Fruit fly (Drosophila melanogaster) whole organism, prepupa: ENCODE results near the gene CG31751.

Experiments
- CG10631 ChIP-seq: fragments of 200-800 bp; sonication (Bioruptor generic); optimal IDR thresholded peaks from 2 replicates; lab custom pipeline; 2016; ENCODE audit warnings: missing biosample characterization, missing genetic modification characterization
- CG11762 ChIP-seq: fragments of 200-800 bp; sonication (Bioruptor generic); optimal IDR thresholded peaks from 3 replicates; lab custom pipeline; 2016; ENCODE audit warnings: missing biosample characterization, missing genetic modification characterization; ENCODE audit not compliant: insufficient read depth
- CG11902 ChIP-seq: fragments of 200-800 bp; sonication (Bioruptor generic); optimal IDR thresholded peaks from 3 replicates; lab custom pipeline; 2016; ENCODE audit warnings: missing biosample characterization, missing genetic modification characterization
- CG15336 ChIP-seq: fragments of 200-800 bp; sonication (Bioruptor generic); IDR thresholded peaks from 2 replicates; pipeline ENCODE4 v1.3.6; 2022; ENCODE audit warnings: missing biosample characterization, missing genetic modification characterization
- CG1621 ChIP-seq: fragments of 200-800 bp; sonication (Bioruptor generic); optimal IDR thresholded peaks from 3 replicates; lab custom pipeline; 2018; ENCODE audit warnings: missing biosample characterization, mild to moderate bottlenecking, missing genetic modification characterization
- CG3032 ChIP-seq: fragments of 200-800 bp; optimal IDR thresholded peaks from 2 replicates; lab custom pipeline; 2019; ENCODE audit warnings: missing biosample characterization, mild to moderate bottlenecking, missing genetic modification characterization, moderate library complexity
- CG31627 ChIP-seq: fragments of 200-800 bp; sonication (Bioruptor generic); optimal IDR thresholded peaks from 3 replicates; lab custom pipeline; 2016; ENCODE audit warnings: missing biosample characterization, missing genetic modification characterization
- CG34406 ChIP-seq: fragments of 200-800 bp; sonication (Bioruptor generic); optimal IDR thresholded peaks from 3 replicates; lab custom pipeline; 2016; ENCODE audit warnings: missing biosample characterization, missing genetic modification characterization
- CG3919 ChIP-seq: fragments of 200-800 bp; sonication (Bioruptor generic); optimal IDR thresholded peaks from 3 replicates; lab custom pipeline; 2016; ENCODE audit warnings: missing biosample characterization, missing genetic modification characterization
- CG6163 ChIP-seq: fragments of 200-800 bp; sonication (Bioruptor generic); IDR thresholded peaks from 3 replicates; pipeline ENCODE4 v1.3.6; 2022; ENCODE audit warnings: missing biosample characterization, missing genetic modification characterization
- CG6792 ChIP-seq: fragments of 200-800 bp; sonication (Bioruptor generic); optimal IDR thresholded peaks from 3 replicates; lab custom pipeline; 2016; ENCODE audit warnings: missing biosample characterization, missing genetic modification characterization
- CG6854 ChIP-seq: fragments of 200-800 bp; sonication (Bioruptor generic); optimal IDR thresholded peaks from 2 replicates; lab custom pipeline; 2017; ENCODE audit warnings: missing biosample characterization, mild to moderate bottlenecking, missing genetic modification characterization
- CG7368 ChIP-seq: fragments of 200-800 bp; sonication (Bioruptor generic); optimal IDR thresholded peaks from 3 replicates; lab custom pipeline; 2016; ENCODE audit warnings: missing biosample characterization, missing genetic modification characterization
- CG8319 ChIP-seq: fragments of 200-800 bp; sonication (Bioruptor generic); optimal IDR thresholded peaks from 3 replicates; lab custom pipeline; 2016; ENCODE audit warnings: missing biosample characterization, missing genetic modification characterization
- CG8632 ChIP-seq: fragments of 200-800 bp; sonication (Bioruptor generic); optimal IDR thresholded peaks from 3 replicates; lab custom pipeline; 2016; ENCODE audit warnings: missing biosample characterization, missing genetic modification characterization
- Eip93F ChIP-seq: fragments of 200-800 bp; sonication (Bioruptor generic); optimal IDR thresholded peaks from 2 replicates; lab custom pipeline; 2016; ENCODE audit warnings: missing biosample characterization, mild to moderate bottlenecking, missing genetic modification characterization
- Ets21C ChIP-seq: fragments of 200-800 bp; sonication (Bioruptor generic); optimal IDR thresholded peaks from 3 replicates; lab custom pipeline; 2016; ENCODE audit warnings: missing biosample characterization, missing genetic modification characterization
- Ets96B ChIP-seq: fragments of 200-800 bp; optimal IDR thresholded peaks from 2 replicates; lab custom pipeline; 2019; ENCODE audit warnings: missing biosample characterization, mild to moderate bottlenecking, missing genetic modification characterization, moderate library complexity
- Hr39 ChIP-seq: fragments of 200-800 bp; sonication (Bioruptor generic); optimal IDR thresholded peaks from 2 replicates; lab custom pipeline; 2016; ENCODE audit warnings: missing biosample characterization, missing genetic modification characterization
- Hr4 ChIP-seq: fragments of 200-800 bp; sonication (Bioruptor generic); optimal IDR thresholded peaks from 3 replicates; lab custom pipeline; 2016; ENCODE audit warnings: missing biosample characterization, missing genetic modification characterization
- Lpt ChIP-seq: fragments of 200-800 bp; sonication (Bioruptor generic); optimal IDR thresholded peaks from 3 replicates; lab custom pipeline; 2016; ENCODE audit warnings: missing biosample characterization, missing genetic modification characterization
- Met ChIP-seq: fragments of 200-800 bp; sonication (Bioruptor generic); optimal IDR thresholded peaks from 3 replicates; lab custom pipeline; 2016; ENCODE audit warnings: missing biosample characterization, missing genetic modification characterization
- OdsH ChIP-seq: fragments of 200-800 bp; sonication (Bioruptor generic); optimal IDR thresholded peaks from 3 replicates; lab custom pipeline; 2016; ENCODE audit warnings: missing biosample characterization, missing genetic modification characterization
- Sox102F ChIP-seq: fragments of 200-800 bp; sonication (Bioruptor generic); optimal IDR thresholded peaks from 2 replicates; lab custom pipeline; 2016; ENCODE audit warnings: missing biosample characterization, mild to moderate bottlenecking, missing genetic modification characterization
- Sox14 ChIP-seq: fragments of 200-800 bp; sonication (Bioruptor generic); optimal IDR thresholded peaks from 3 replicates; lab custom pipeline; 2016; ENCODE audit warnings: missing biosample characterization, missing genetic modification characterization
- Sox15 ChIP-seq: fragments of 200-800 bp; sonication (Bioruptor generic); optimal IDR thresholded peaks from 3 replicates; lab custom pipeline; 2016; ENCODE audit warnings: missing biosample characterization, missing genetic modification characterization
- acj6 ChIP-seq: fragments of 200-800 bp; sonication (Bioruptor generic); optimal IDR thresholded peaks from 3 replicates; lab custom pipeline; 2016; ENCODE audit warnings: missing biosample characterization, missing genetic modification characterization
- cyc ChIP-seq: fragments of 200-800 bp; sonication (Bioruptor generic); optimal IDR thresholded peaks from 3 replicates; lab custom pipeline; 2016; ENCODE audit warnings: missing biosample characterization, missing genetic modification characterization
- dac ChIP-seq: fragments of 200-800 bp; sonication (Bioruptor generic); optimal IDR thresholded peaks from 2 replicates; lab custom pipeline; 2017; ENCODE audit warnings: missing biosample characterization, mild to moderate bottlenecking, missing genetic modification characterization
- dsx ChIP-seq: fragments of 200-800 bp; optimal IDR thresholded peaks from 3 replicates; lab custom pipeline; 2019; ENCODE audit warnings: missing biosample characterization, mild to moderate bottlenecking, missing genetic modification characterization, moderate library complexity; ENCODE audit not compliant: poor library complexity, severe bottlenecking
- eg ChIP-seq: fragments of 200-800 bp; sonication (Bioruptor generic); IDR thresholded peaks from 3 replicates; pipeline ENCODE4 v1.3.6; 2022; ENCODE audit warnings: missing biosample characterization, missing genetic modification characterization
- esn ChIP-seq: fragments of 200-800 bp; sonication (Bioruptor generic); optimal IDR thresholded peaks from 2 replicates; lab custom pipeline; 2016; ENCODE audit warnings: missing biosample characterization, mild to moderate bottlenecking, missing genetic modification characterization, moderate library complexity
- fkh ChIP-seq: fragments of 200-800 bp; sonication (Bioruptor generic); optimal IDR thresholded peaks from 3 replicates; lab custom pipeline; 2017; ENCODE audit warnings: missing biosample characterization, mild to moderate bottlenecking, missing genetic modification characterization, moderate library complexity
- lz ChIP-seq: fragments of 200-800 bp; sonication (Bioruptor generic); optimal IDR thresholded peaks from 3 replicates; lab custom pipeline; 2016; ENCODE audit warnings: missing biosample characterization, missing genetic modification characterization
- net ChIP-seq: fragments of 200-800 bp; sonication (Bioruptor generic); optimal IDR thresholded peaks from 3 replicates; lab custom pipeline; 2016; ENCODE audit warnings: missing biosample characterization, missing genetic modification characterization
- pdm3 ChIP-seq: fragments of 200-800 bp; sonication (Bioruptor generic); optimal IDR thresholded peaks from 3 replicates; lab custom pipeline; 2016; ENCODE audit warnings: missing biosample characterization, missing genetic modification characterization
- spab ChIP-seq: fragments of 200-800 bp; sonication (Bioruptor generic); optimal IDR thresholded peaks from 2 replicates; lab custom pipeline; 2017; ENCODE audit warnings: missing biosample characterization, mild to moderate bottlenecking, missing genetic modification characterization, missing genetic modification reagents
- vri ChIP-seq: fragments of 200-800 bp; sonication (Bioruptor generic); optimal IDR thresholded peaks from 3 replicates; lab custom pipeline; 2016; ENCODE audit warnings: missing biosample characterization, mild to moderate bottlenecking, missing genetic modification characterization

Gene CG31751

DNA sequence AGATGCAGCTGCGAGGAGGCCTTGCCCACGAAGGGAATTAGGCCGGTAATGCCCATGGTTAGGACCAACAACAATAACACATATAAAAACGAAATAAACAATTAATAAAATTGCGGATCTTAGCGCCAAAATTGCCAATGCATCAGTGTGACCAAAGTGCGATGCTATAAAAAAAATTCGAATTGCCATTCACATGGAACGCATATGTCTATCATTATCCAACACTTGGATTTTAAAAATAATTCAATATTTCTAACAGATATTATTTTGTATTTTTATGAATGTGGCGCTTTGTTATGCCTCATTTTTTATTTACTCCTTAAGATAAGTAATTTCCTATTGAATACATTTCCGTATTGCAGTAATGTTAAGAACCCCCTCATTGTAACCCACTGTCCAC is 4.9 kb downstream of the CG31751 start, which contains the start of gene tos:
Gene tos (minus strand): TSS at position 173 of the 400 bp plus-strand sequence.
- TF ChIP-seq esn (GFP tag; lab: Kevin White, UChicago): peak; percentile 32
- no peak for TF ChIP-seq CG7368

DNA sequence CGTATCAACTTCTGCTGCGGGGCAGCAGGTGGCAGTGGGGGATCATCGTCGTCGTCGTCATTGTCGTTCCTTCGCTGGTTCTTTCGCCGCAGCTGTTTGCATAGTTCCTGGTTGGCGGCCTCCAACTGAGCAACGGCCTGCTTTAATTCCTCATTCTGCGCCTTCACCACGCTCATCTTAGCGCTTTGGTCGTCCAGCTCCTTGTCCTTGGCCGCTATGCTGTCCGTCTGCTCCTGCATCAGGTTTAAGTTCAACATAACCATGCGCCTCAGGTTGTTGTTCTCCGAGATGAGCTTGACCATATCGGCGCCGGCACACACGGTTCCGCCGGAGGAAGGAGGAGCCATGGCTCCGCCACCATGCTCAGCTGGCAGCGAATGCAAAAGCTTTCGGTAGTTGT is 10.8 kb downstream of the CG31751 start:
- TF ChIP-seq CG3032 (no peak), Eip93F (GFP tag; lab: Kevin White, UChicago) (no peak), Hr39 (no peak), CG8319 (GFP tag; lab: Kevin White, UChicago) (no peak), fkh (GFP tag; lab: Kevin White, UChicago) (no peak), pdm3 (GFP tag; lab: Kevin White, UChicago) (no peak)

DNA sequence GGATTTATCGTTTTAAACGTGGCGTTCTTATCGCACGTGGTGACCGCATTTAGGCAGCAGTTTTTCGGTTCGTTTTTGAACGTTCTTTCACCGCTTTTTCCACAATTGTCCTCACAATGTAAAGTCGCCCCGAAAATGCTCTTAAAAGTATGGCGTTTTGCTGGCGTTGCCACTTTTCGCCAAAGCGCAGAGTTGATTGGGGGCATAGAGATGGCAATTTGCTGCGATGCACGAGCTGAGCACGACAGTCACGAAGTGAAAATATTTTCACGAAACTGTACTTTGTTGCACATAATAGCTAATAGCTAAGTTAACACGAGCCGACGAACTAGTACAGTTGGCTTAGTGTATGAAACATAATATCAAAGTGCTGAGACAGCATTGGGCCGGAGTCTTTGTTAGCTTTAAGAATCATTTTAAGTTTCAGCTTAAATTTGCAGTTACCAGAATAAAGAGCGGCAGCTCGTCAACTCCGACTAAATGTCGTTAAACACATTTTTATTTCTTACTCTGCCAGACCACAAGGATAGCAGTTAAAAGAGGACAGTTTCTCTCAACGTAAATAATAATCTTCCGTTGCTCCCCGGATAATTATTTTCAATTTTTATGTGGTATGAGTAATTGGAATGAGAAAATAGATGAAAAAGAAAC is 11.8 kb downstream of the CG31751 start, which contains the start of gene msl-1:
Gene msl-1 (minus strand): TSS at position 155 of the 651 bp plus-strand sequence.
- TF ChIP-seq CG3032 (peak; percentile 5), dsx (GFP tag; lab: Kevin White, UChicago) (peak; percentile 73), lz (GFP tag; lab: Kevin White, UChicago) (peak; percentile 40), OdsH (no peak), esn (GFP tag; lab: Kevin White, UChicago) (peak; percentile 39), CG6854 (GFP tag; lab: Kevin White, UChicago) (peak; percentile 19), Sox14 (GFP tag; lab: Kevin White, UChicago) (peak; percentile 65), cyc (GFP tag; lab: Kevin White, UChicago) (peak; percentile 44), CG7368 (no peak), CG11902 (GFP tag; lab: Kevin White, UChicago) (no peak), CG31627 (peak; percentile 52)

DNA sequence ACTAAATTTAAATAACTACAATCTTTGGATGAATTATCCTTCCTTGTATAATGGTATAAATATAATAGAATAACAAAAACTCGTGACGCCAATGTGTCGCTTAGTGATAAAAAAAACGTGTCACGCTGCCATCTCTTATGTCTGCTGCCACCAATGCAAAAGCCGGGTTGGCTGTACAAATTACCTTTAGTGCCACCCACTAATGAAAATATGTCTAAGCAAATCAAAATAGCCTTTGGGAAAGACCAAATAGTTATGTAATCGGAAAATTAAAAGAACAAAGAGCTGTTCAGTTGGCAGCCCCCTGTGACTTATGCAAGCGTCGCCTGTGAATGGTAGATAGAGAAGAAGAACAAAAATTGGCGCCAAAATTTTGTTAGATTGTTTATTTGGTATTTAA is 12.4 kb downstream of the CG31751 start, which contains the start of gene CG10336:
Gene CG10336 (plus strand): TSS at position 153 of the 400 bp plus-strand sequence.
- TF ChIP-seq vri (GFP tag; lab: Kevin White, UChicago) (peak; percentile 92), Eip93F (GFP tag; lab: Kevin White, UChicago) (no peak), Sox14 (GFP tag; lab: Kevin White, UChicago) (peak; percentile 97), esn (GFP tag; lab: Kevin White, UChicago) (peak; percentile 11)

DNA sequence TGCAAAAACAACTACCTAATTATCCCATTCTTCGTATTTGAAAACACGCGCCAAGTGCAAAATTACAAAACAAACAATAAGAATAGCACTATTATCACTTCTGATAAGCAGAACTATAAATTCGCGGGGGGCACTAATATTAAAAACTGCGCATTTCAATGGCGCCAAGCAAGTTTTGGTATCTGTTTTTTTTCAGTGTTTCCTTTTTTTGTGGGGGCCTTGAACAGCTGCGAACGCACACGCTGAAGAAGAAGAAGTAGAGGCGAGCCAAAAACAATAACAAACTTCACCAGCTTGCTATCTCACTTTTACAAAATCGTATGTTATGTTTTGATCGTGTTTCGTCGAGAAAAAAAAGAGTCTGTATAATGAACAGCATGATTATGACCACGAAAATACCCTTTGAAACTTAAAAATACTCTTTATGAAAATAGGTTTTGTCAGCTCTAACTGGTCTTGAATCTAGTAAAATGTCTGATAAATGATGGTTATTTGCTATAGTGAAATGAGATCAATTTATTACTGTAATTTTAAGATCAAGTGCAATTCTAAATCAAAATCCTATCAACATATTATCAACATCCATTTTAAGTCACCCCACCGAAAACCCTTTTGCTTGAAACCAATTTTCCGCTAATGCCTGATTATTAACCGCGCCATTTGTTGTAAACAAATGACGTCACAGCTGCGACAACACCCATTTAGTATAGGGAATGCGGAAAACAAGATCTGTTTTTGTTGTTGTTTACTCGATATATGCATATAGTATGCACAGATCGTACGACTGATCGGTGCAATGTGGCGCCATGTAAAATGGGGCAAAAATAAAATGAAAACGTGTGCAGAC is 17.1 kb downstream of the CG31751 start:
- TF ChIP-seq lz (GFP tag; lab: Kevin White, UChicago) (peak; percentile 51), Hr4 (GFP tag; lab: Kevin White, UChicago) (no peak), spab (GFP tag; lab: Kevin White, UChicago) (no peak), CG10631 (GFP tag; lab: Kevin White, UChicago) (peak; percentile 37), CG31627 (peak; percentile 68), CG6163 (peak; percentile 82), CG34406 (GFP tag; lab: Kevin White, UChicago) (peak; percentile 28), Met (GFP tag; lab: Kevin White, UChicago) (peak; percentile 41), CG11762 (peak; percentile 27), Hr39 (peak; percentile 61), dac (no peak), CG3919 (GFP tag; lab: Kevin White, UChicago) (peak; percentile 58), CG3032 (no peak), vri (GFP tag; lab: Kevin White, UChicago) (peak; percentile 58), pdm3 (GFP tag; lab: Kevin White, UChicago) (peak; percentile 50), Ets21C (GFP tag; lab: Kevin White, UChicago) (peak; percentile 19), acj6 (peak; percentile 53), CG6792 (GFP tag; lab: Kevin White, UChicago) (peak; percentile 56), Ets96B (tag; lab: Kevin White, UChicago) (no peak), net (GFP tag; lab: Kevin White, UChicago) (peak; percentile 51), Eip93F (GFP tag; lab: Kevin White, UChicago) (no peak), eg (GFP tag; lab: Robert Waterston, UW) (peak; percentile 71), Sox102F (GFP tag; lab: Kevin White, UChicago) (peak; percentile 70), cyc (GFP tag; lab: Kevin White, UChicago) (peak; percentile 10), Sox15 (GFP tag; lab: Kevin White, UChicago) (peak; percentile 11), CG11902 (GFP tag; lab: Kevin White, UChicago) (no peak), CG1621 (tag; lab: Kevin White, UChicago) (no peak), CG8632 (GFP tag; lab: Kevin White, UChicago) (peak; percentile 42), Lpt (GFP tag; lab: Kevin White, UChicago) (no peak), CG15336 (GFP tag; lab: Robert Waterston, UW) (peak; percentile 56; the same call in 1 of the 2 replicates), Sox14 (GFP tag; lab: Kevin White, UChicago) (peak; percentile 53), esn (GFP tag; lab: Kevin White, UChicago) (peak; percentile 59)
